Fruit fly (Drosophila melanogaster) whole organism, wandering third instar larva: ENCODE measurements around the gene CG12729.

Source experiments
- Abd-B ChIP-seq: fragments of >200 bp; optimal IDR thresholded peaks from 2 replicates; lab custom pipeline; 2017; ENCODE audit warnings: missing biosample characterization, missing genetic modification characterization
- CG32264 ChIP-seq: fragments of 200-800 bp; sonication (Bioruptor generic); optimal IDR thresholded peaks from 2 replicates; lab custom pipeline; 2016; ENCODE audit warnings: missing biosample characterization, missing genetic modification characterization
- CG9705 ChIP-seq: fragments of 200-800 bp; sonication (Bioruptor generic); optimal IDR thresholded peaks from 2 replicates; lab custom pipeline; 2018; ENCODE audit warnings: missing biosample characterization, mild to moderate bottlenecking, missing genetic modification characterization
- HLH106 ChIP-seq: fragments of 200-800 bp; optimal IDR thresholded peaks from 3 replicates; lab custom pipeline; 2019; ENCODE audit warnings: missing biosample characterization, mild to moderate bottlenecking, missing genetic modification characterization, moderate library complexity
- Hr78 ChIP-seq: fragments of >200 bp; optimal IDR thresholded peaks from 2 replicates; lab custom pipeline; 2017; ENCODE audit warnings: missing biosample characterization, missing genetic modification characterization
- br ChIP-seq: fragments of 200-800 bp; sonication (Bioruptor generic); optimal IDR thresholded peaks from 2 replicates; lab custom pipeline; 2016; ENCODE audit warnings: missing biosample characterization, missing genetic modification characterization
- h ChIP-seq: fragments of 200-800 bp; sonication (Bioruptor generic); optimal IDR thresholded peaks from 3 replicates; lab custom pipeline; 2016; ENCODE audit warnings: missing biosample characterization, mild to moderate bottlenecking, missing genetic modification characterization
- tai ChIP-seq: sonication (Bioruptor generic); optimal IDR thresholded peaks from 2 replicates; lab custom pipeline; 2016; ENCODE audit warnings: missing biosample characterization, missing genetic modification characterization
- usp ChIP-seq: fragments of >200 bp; optimal IDR thresholded peaks from 2 replicates; lab custom pipeline; 2017; ENCODE audit warnings: missing biosample characterization, missing genetic modification characterization

DNA sequence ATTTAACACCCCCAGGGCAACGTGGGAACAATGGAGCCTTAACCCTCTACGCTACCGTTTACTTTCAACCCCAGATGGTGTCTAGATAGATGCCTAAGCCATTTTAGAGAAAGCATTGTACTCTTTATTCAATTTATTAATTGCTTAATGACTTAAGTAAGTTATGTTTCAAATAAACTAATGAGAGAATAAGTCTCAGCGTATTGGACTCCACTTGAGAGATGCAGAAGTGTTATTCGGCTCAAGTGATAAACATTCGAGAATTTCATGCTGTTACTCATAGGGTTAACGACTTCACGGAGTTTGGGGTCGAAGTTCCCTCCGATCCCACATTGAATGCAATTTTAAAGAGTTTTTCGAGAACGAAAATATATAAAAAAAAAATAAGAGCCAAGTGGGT is 43.2 kb downstream of the CG12729 start:
- TF ChIP-seq CG32264 (GFP tag; lab: Kevin White, UChicago) (no peak), tai (GFP tag; lab: Kevin White, UChicago) (no peak), br (no peak), HLH106 (tag; lab: Kevin White, UChicago) (peak; percentile 36), usp (GFP tag; lab: Kevin White, UChicago) (no peak), CG9705 (GFP tag; lab: Kevin White, UChicago) (no peak), h (GFP tag; lab: Kevin White, UChicago) (peak; percentile 31), Abd-B (no peak), Hr78 (GFP tag; lab: Kevin White, UChicago) (no peak)
